Fruit fly (Drosophila melanogaster) whole organism: ENCODE results near the gene CG14273.

Experiments used
- CG8478 ChIP-seq: fragments of >200 bp; optimal IDR thresholded peaks from 2 replicates; lab custom pipeline; 2018; ENCODE audit warnings: inconsistent platforms
- Dll ChIP-seq: fragments of >200 bp; optimal IDR thresholded peaks from 2 replicates; lab custom pipeline; 2017
- EcR ChIP-seq, 2 experiments: fragments of >200 bp; optimal IDR thresholded peaks; 2 replicates each; lab custom pipeline; 2017; ENCODE audit warnings: missing biosample characterization in 2 of 2, missing genetic modification characterization in 2 of 2, missing genetic modification reagents in 2 of 2
- pan ChIP-seq: fragments of >200 bp; optimal IDR thresholded peaks from 2 replicates; lab custom pipeline; 2017
- psq ChIP-seq: fragments of >200 bp; optimal IDR thresholded peaks from 2 replicates; lab custom pipeline; 2017
- usp ChIP-seq: fragments of >200 bp; optimal IDR thresholded peaks from 2 replicates; lab custom pipeline; 2017; ENCODE audit warnings: missing biosample characterization, missing genetic modification characterization, mixed read lengths

Gene CG14273

dm6 chr2L:8307817-8308551 is 34.5 kb upstream of the CG14273 start, which contains the start of the genes Ostgamma and Mettl14:
Gene Ostgamma, minus strand, starts transcription at chr2L:8308192.
Gene Mettl14, plus strand, starts transcription at chr2L:8308427.
- TF ChIP-seq EcR (GFP tag; optimal IDR thresholded peaks at IDR 0.05; lab: Kevin White, UChicago) (no peak), pan (lab: Kevin White, UChicago) (no peak), CG8478 (no peak), Dll (lab: Kevin White, UChicago) (no peak), usp (no peak), psq (lab: Kevin White, UChicago) (no peak)

DNA sequence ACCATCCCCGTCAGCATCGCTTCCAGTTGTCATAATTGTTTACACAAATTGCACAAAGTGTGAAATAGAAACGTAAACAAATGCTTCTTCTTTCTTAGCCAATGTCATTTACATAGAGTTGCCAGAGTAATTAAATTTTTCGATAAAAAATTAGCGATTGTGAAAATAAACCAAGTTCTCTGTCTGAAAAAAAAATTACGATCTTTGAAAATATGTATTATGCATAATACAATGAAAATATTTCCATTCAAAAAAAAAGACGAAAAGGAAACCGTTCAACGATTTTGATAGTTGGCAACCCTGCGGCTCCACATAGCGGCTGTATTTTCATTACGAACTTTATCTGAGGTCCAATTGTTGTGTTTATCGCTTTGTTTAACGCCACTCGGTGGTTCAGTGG is 31.4 kb upstream of the CG14273 start, which contains the start of the genes CG7810 and CG7806:
TSS of gene CG7810 (minus strand) at position 105 of the 400 bp plus-strand sequence.
TSS of gene CG7806 (plus strand) at position 309 of the 400 bp plus-strand sequence.
- TF ChIP-seq psq (lab: Kevin White, UChicago), result no peak
- no peak for TF ChIP-seq pan (lab: Kevin White, UChicago)
- TF ChIP-seq EcR (GFP tag; optimal IDR thresholded peaks at IDR 0.05; lab: Kevin White, UChicago), result no peak
- TF ChIP-seq CG8478, result no peak
- no peak for TF ChIP-seq usp
- TF ChIP-seq Dll (lab: Kevin White, UChicago), result no peak

DNA sequence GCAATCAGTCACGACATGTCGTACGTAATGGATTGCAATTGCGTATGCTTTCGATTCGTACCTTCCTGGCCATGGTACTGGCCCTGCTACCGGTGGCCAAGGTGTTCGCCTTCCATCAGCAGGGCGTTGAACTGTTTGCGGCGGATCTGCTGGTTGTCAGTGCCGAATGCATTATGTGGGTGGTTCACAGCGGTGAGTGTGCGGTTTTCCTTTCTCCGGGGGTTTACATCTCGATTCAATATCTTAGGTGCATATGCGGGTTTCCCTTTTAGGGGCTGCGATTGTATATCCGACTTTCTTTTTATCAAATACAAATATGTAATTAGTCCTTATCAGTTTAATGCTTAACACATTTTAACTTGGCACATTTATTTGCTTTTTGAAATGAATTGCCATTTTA is 30.8 kb upstream of the CG14273 start:
- TF ChIP-seq EcR (GFP tag; optimal IDR thresholded peaks at IDR 0.05; lab: Kevin White, UChicago), result no peak
- TF ChIP-seq CG8478, result no peak
- no peak for TF ChIP-seq psq (lab: Kevin White, UChicago)
- no peak for TF ChIP-seq pan (lab: Kevin White, UChicago)
- TF ChIP-seq usp, result no peak
- no peak for TF ChIP-seq Dll (lab: Kevin White, UChicago)

- TF ChIP-seq usp (no peak), EcR (GFP tag; optimal IDR thresholded peaks at IDR 0.05; lab: Kevin White, UChicago) (no peak)
Measured at dm6 chr2L:8319858-8320525, 22.5 kb upstream of the CG14273 start, which contains the start of the genes mtsh and strat. Gene mtsh, minus strand, starts transcription at chr2L:8319908. Gene strat, plus strand, starts transcription at chr2L:8320328.

- no peak for TF ChIP-seq psq (lab: Kevin White, UChicago)
- TF ChIP-seq pan (lab: Kevin White, UChicago), result no peak
- no peak for TF ChIP-seq usp
- no peak for TF ChIP-seq CG8478
- no peak for TF ChIP-seq EcR (GFP tag; optimal IDR thresholded peaks at IDR 0.05; lab: Kevin White, UChicago)
- TF ChIP-seq Dll (lab: Kevin White, UChicago), result no peak
Measured at dm6 chr2L:8325150-8325549, 17.3 kb upstream of the CG14273 start, which contains the start of gene CG7781. Gene CG7781, minus strand, starts transcription at chr2L:8325409.

- TF ChIP-seq usp (no peak), EcR (GFP tag; optimal IDR thresholded peaks at IDR 0.05; lab: Kevin White, UChicago) (no peak), psq (lab: Kevin White, UChicago) (no peak), pan (lab: Kevin White, UChicago) (no peak), CG8478 (no peak), Dll (lab: Kevin White, UChicago) (no peak)
Measured at dm6 chr2L:8326414-8327271, 15.9 kb upstream of the CG14273 start.

- TF ChIP-seq EcR (GFP tag; optimal IDR thresholded peaks at IDR 0.05; lab: Kevin White, UChicago) (no peak), psq (lab: Kevin White, UChicago) (no peak), pan (lab: Kevin White, UChicago) (no peak), CG8478 (no peak), Dll (lab: Kevin White, UChicago) (no peak), usp (no peak)
Measured at dm6 chr2L:8327272-8327555, 15.3 kb upstream of the CG14273 start, which contains the start of gene CG14275. Gene CG14275, plus strand, starts transcription at chr2L:8327456.

dm6 chr2L:8327783-8328327 is 14.6 kb upstream of the CG14273 start:
- TF ChIP-seq pan (lab: Kevin White, UChicago), result no peak
- no peak for TF ChIP-seq psq (lab: Kevin White, UChicago)
- TF ChIP-seq CG8478, result no peak
- no peak for TF ChIP-seq EcR (GFP tag; optimal IDR thresholded peaks at IDR 0.05; lab: Kevin White, UChicago)
- no peak for TF ChIP-seq usp
- no peak for TF ChIP-seq Dll (lab: Kevin White, UChicago)

dm6 chr2L:8328526-8329097 is 13.9 kb upstream of the CG14273 start:
- TF ChIP-seq pan (lab: Kevin White, UChicago) (no peak), usp (no peak)

- TF ChIP-seq psq (lab: Kevin White, UChicago) (no peak), Dll (lab: Kevin White, UChicago) (no peak), pan (lab: Kevin White, UChicago) (no peak), EcR (GFP tag; optimal IDR thresholded peaks at IDR 0.05; lab: Kevin White, UChicago) (no peak), usp (no peak), CG8478 (no peak)
Measured at dm6 chr2L:8333185-8333584, 9.3 kb upstream of the CG14273 start.

dm6 chr2L:8333624-8334023 is 8.9 kb upstream of the CG14273 start:
- TF ChIP-seq CG8478 (no peak), usp (no peak), EcR (GFP tag; optimal IDR thresholded peaks at IDR 0.05; lab: Kevin White, UChicago) (no peak), pan (lab: Kevin White, UChicago) (no peak), Dll (lab: Kevin White, UChicago) (no peak), psq (lab: Kevin White, UChicago) (no peak)
